Fruit fly (Drosophila melanogaster): ENCODE measurements around the gene Hsc20.

Gene Hsc20

DNA sequence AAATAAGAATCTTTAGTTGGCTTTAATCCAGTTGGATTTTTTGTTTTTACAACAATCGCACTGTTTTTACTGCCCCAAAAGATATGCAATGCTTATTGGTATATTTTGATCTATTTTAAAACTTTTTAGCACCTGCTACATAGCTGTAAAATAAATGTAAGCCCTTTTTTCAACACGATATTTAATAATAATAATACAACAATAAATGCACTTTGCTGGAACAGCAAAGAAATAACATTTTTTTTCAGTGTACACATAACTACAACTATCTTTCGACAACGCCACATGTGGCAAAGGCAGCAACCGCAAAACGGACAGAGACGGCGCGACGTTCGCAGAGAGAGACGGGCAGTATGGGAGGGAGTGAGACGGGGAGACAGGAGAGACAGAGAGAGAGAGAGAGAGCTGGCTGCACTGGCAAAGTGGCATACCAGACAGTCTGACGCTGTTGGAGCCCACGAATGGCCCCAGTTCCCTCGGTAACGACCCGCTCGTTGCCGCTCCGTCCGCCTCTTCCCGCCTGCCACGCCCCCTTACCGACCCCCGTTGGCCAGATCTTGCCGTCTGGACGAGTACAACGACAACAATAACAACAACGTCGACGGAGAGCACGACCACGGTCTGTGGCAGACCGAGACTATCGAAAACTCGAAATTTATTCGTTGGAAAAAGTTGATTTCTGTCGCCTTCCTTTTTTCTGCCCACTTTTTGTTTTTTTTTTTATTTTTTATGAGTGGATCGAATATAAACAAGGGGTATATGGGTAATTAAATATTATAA, 21.6 kb upstream of the Hsc20 start (continued):
- TF ChIP-seq Oaz (GFP tag; IDR thresholded peaks at IDR 0.05) (no peak), CG8944 (GFP tag; optimal IDR thresholded peaks at IDR 0.05) (no peak), CG4282 (GFP tag; optimal IDR thresholded peaks at IDR 0.05) (no peak), CG6689 (GFP tag; IDR thresholded peaks at IDR 0.05) (peak; percentile 10; the same call in 1 of the 2 replicates), CG11085 (GFP tag; IDR thresholded peaks at IDR 0.05) (no peak), CkIIα-i1 (GFP tag; IDR thresholded peaks at IDR 0.05) (no peak), CG7987 (GFP tag; optimal IDR thresholded peaks at IDR 0.05) (no peak), Optix (GFP tag; IDR thresholded peaks at IDR 0.05) (0 out of 3 replicates have a peak, but pooled peaks have one; percentile 7), slou (GFP tag; optimal IDR thresholded peaks at IDR 0.05) (no peak), tll (GFP tag; optimal IDR thresholded peaks at IDR 0.05) (no peak), Antp (GFP tag; optimal IDR thresholded peaks at IDR 0.05) (no peak), CG8388 (GFP tag; optimal IDR thresholded peaks at IDR 0.05) (peak; percentile 24), CG4328 (GFP tag; optimal IDR thresholded peaks at IDR 0.05) (no peak), CG3065 (GFP tag; optimal IDR thresholded peaks at IDR 0.05) (no peak), Ssrp (tag; optimal IDR thresholded peaks at IDR 0.05) (no peak), CG33557 (GFP tag; optimal IDR thresholded peaks at IDR 0.05) (no peak), slbo (GFP tag; IDR thresholded peaks at IDR 0.05) (no peak), kni (GFP tag; optimal IDR thresholded peaks at IDR 0.05) (no peak), croc (GFP tag; conservative IDR thresholded peaks at IDR 0.05) (no peak), run (tag; optimal IDR thresholded peaks at IDR 0.05) (peak; percentile 2), jigr1 (GFP tag; IDR thresholded peaks at IDR 0.05) (no peak), Drgx (GFP tag; IDR thresholded peaks at IDR 0.05) (peak; percentile 54), hbn (GFP tag; IDR thresholded peaks at IDR 0.05; ENCODE audit: partially characterized antibody) (no peak)

DNA sequence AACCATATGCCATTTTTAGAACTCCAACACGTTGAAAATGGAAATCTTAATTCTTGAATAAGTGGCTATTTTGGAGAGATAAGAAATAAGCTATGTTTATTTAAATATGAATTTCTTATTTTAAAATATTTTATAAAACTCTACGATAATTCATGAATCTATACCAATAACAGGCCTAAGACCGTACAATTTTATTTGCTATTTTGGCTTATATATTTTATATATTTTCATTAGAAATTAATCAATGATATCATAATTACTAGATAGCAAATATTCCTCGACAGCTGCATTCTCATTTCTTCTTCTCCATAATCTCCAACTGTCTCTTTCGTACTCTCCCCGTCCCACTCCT, 21.0 kb upstream of the Hsc20 start:
- TF ChIP-seq CG17385 (GFP tag; optimal IDR thresholded peaks at IDR 0.05) (no peak), HLHmδ (GFP tag; optimal IDR thresholded peaks at IDR 0.05) (no peak), exex (tag; optimal IDR thresholded peaks at IDR 0.05) (no peak)

DNA sequence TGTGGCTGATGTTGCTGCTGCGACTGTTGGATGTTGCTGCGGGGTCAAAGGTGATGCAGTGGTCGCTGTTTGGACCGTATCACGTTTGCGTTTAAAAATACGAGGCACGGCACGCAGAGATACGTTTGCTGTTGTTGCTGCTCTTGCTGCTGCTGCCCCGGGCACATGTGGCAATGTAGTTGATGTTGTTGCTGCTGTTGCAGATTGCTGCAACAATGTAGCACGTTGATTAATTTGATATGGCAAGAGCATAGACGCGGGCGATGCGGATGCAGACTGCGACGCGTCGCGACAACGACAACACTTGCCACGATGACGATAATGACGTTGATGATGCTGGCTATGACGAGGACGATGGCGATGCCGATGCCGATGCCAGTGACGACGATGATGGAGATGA, 19.7 kb upstream of the Hsc20 start:
- TF ChIP-seq caup (GFP tag; optimal IDR thresholded peaks at IDR 0.05; ENCODE audit: severe bottlenecking), result no peak
- TF ChIP-seq Taf1 (GFP tag; IDR thresholded peaks at IDR 0.05), result no peak
- no peak for TF ChIP-seq abd-A (tag; optimal IDR thresholded peaks at IDR 0.05)
- no peak for TF ChIP-seq pan (optimal IDR thresholded peaks at IDR 0.05)
- no peak for TF ChIP-seq pan (GFP tag; optimal IDR thresholded peaks at IDR 0.05 in 1 of 2, IDR thresholded peaks at IDR 0.05 in 1 of 2)
- no peak for TF ChIP-seq CG4707 (GFP tag; optimal IDR thresholded peaks at IDR 0.05)
- TF ChIP-seq Neu2 (GFP tag; optimal IDR thresholded peaks at IDR 0.05; ENCODE audit: borderline replicate concordance), result no peak
- no peak for TF ChIP-seq CG7928 (GFP tag; optimal IDR thresholded peaks at IDR 0.05)
- no peak for TF ChIP-seq org-1 (GFP tag; optimal IDR thresholded peaks at IDR 0.05)
- TF ChIP-seq CG16863 (GFP tag; optimal IDR thresholded peaks at IDR 0.05), result no peak

All from whole organism, embryonic.